Fruit fly (Drosophila melanogaster): ENCODE results near the gene Wdr92.

- TF ChIP-seq EcR (GFP tag; optimal IDR thresholded peaks at IDR 0.05), result no peak
- TF ChIP-seq Dll (optimal IDR thresholded peaks at IDR 0.05), result no peak
- TF ChIP-seq CG8478 (optimal IDR thresholded peaks at IDR 0.05), result no peak
- no peak for TF ChIP-seq psq (optimal IDR thresholded peaks at IDR 0.05)
- TF ChIP-seq usp (GFP tag; optimal IDR thresholded peaks at IDR 0.05), result no peak
These were observed 42.3 kb downstream of the Wdr92 start for dm6 chr3L:17950132-17950815.

Data from whole organism.